Worm (Caenorhabditis elegans) whole organism, mixed stage, embryonic: ENCODE measurements around the gene srh-32.

Experiments used
- M03D4.4 ChIP-seq: sonication (generic microtip); optimal IDR thresholded peaks from 2 replicates; lab custom pipeline; 2017; ENCODE audit warnings: mild to moderate bottlenecking, missing genetic modification characterization, missing compliant biosample characterization
- bed-3 ChIP-seq: fragments of 200-800 bp; sonication (Bioruptor generic); optimal IDR thresholded peaks from 3 replicates; lab custom pipeline; 2018; ENCODE audit warnings: mild to moderate bottlenecking, missing genetic modification characterization, moderate library complexity, missing compliant biosample characterization
- blmp-1 ChIP-seq: fragments of 150-350 bp; optimal IDR thresholded peaks from 2 replicates; lab custom pipeline; 2014; ENCODE audit warnings: missing biosample characterization, missing genetic modification characterization
- ceh-39 ChIP-seq: fragments of 150-350 bp; optimal IDR thresholded peaks from 2 replicates; lab custom pipeline; 2014; ENCODE audit warnings: missing biosample characterization, missing genetic modification characterization
- ceh-43 ChIP-seq: fragments of 200-800 bp; sonication (Bioruptor generic); optimal IDR thresholded peaks from 2 replicates; lab custom pipeline; 2018; ENCODE audit warnings: mild to moderate bottlenecking, missing genetic modification characterization, moderate library complexity, missing compliant biosample characterization
- ceh-83 ChIP-seq: fragments of 200-800 bp; sonication (Bioruptor generic); optimal IDR thresholded peaks from 2 replicates; lab custom pipeline; 2018; ENCODE audit warnings: mild to moderate bottlenecking, missing genetic modification characterization, missing compliant biosample characterization
- ces-1 ChIP-seq: fragments of 150-350 bp; optimal IDR thresholded peaks from 2 replicates; lab custom pipeline; 2014; ENCODE audit warnings: missing biosample characterization, missing genetic modification reagents, missing genetic modification characterization
- cnd-1 ChIP-seq: fragments of 200-800 bp; sonication (Bioruptor generic); optimal IDR thresholded peaks from 2 replicates; lab custom pipeline; 2018; ENCODE audit warnings: mild to moderate bottlenecking, missing genetic modification characterization, missing compliant biosample characterization
- drap-1 ChIP-seq: fragments of 200-800 bp; sonication (Bioruptor generic); optimal IDR thresholded peaks from 3 replicates; lab custom pipeline; 2018; ENCODE audit warnings: mild to moderate bottlenecking, missing genetic modification characterization, missing compliant biosample characterization
- elt-1 ChIP-seq: sonication (generic microtip); optimal IDR thresholded peaks from 2 replicates; lab custom pipeline; 2017; ENCODE audit warnings: missing genetic modification characterization, mild to moderate bottlenecking, missing compliant biosample characterization, antibody characterized with exemption, moderate library complexity, borderline replicate concordance; ENCODE audit not compliant: insufficient read depth
- elt-3 ChIP-seq: fragments of 150-350 bp; optimal IDR thresholded peaks from 2 replicates; lab custom pipeline; 2014; ENCODE audit warnings: missing biosample characterization, missing genetic modification characterization
- flh-1 ChIP-seq: fragments of 200-800 bp; sonication (Bioruptor generic); optimal IDR thresholded peaks from 2 replicates; lab custom pipeline; 2018; ENCODE audit warnings: mild to moderate bottlenecking, missing genetic modification characterization, moderate library complexity, missing compliant biosample characterization
- ham-2 ChIP-seq: fragments of 200-800 bp; sonication (Bioruptor generic); optimal IDR thresholded peaks from 2 replicates; lab custom pipeline; 2018; ENCODE audit warnings: mild to moderate bottlenecking, missing genetic modification characterization, missing compliant biosample characterization
- hlh-1 ChIP-seq: fragments of 150-350 bp; optimal IDR thresholded peaks from 2 replicates; lab custom pipeline; 2014; ENCODE audit warnings: missing biosample characterization, missing genetic modification reagents, missing genetic modification characterization
- lin-32 ChIP-seq: fragments of 200-800 bp; sonication (Bioruptor generic); optimal IDR thresholded peaks from 2 replicates; lab custom pipeline; 2018; ENCODE audit warnings: mild to moderate bottlenecking, missing genetic modification characterization, missing compliant biosample characterization
- lsy-2 ChIP-seq: fragments of 150-350 bp; optimal IDR thresholded peaks from 2 replicates; lab custom pipeline; 2014; ENCODE audit warnings: missing biosample characterization, missing genetic modification characterization
- mep-1 ChIP-seq: fragments of 150-350 bp; optimal IDR thresholded peaks from 2 replicates; lab custom pipeline; 2017; ENCODE audit warnings: missing biosample characterization, missing genetic modification reagents, missing genetic modification characterization, inconsistent platforms
- mls-2 ChIP-seq: sonication (generic microtip); optimal IDR thresholded peaks from 2 replicates; lab custom pipeline; 2016; ENCODE audit warnings: mild to moderate bottlenecking, missing genetic modification characterization, moderate library complexity, missing compliant biosample characterization
- nhr-12 ChIP-seq: fragments of 150-350 bp; optimal IDR thresholded peaks from 2 replicates; lab custom pipeline; 2014; ENCODE audit warnings: missing biosample characterization, missing genetic modification characterization
- nhr-2 ChIP-seq: fragments of 150-350 bp; optimal IDR thresholded peaks from 2 replicates; lab custom pipeline; 2014; ENCODE audit warnings: missing biosample characterization, missing genetic modification characterization
- nhr-237 ChIP-seq: fragments of 150-350 bp; optimal IDR thresholded peaks from 2 replicates; lab custom pipeline; 2014; ENCODE audit warnings: missing biosample characterization, missing genetic modification characterization
- nhr-28 ChIP-seq: fragments of 150-350 bp; optimal IDR thresholded peaks from 2 replicates; lab custom pipeline; 2014; ENCODE audit warnings: missing biosample characterization, missing genetic modification characterization
- pha-4 ChIP-seq: fragments of 150-350 bp; optimal IDR thresholded peaks from 2 replicates; lab custom pipeline; 2018; ENCODE audit warnings: missing biosample characterization, missing genetic modification reagents, missing genetic modification characterization
- sem-2 ChIP-seq: fragments of 200-800 bp; sonication (Bioruptor generic); optimal IDR thresholded peaks from 2 replicates; lab custom pipeline; 2018; ENCODE audit warnings: mild to moderate bottlenecking, missing genetic modification characterization, missing compliant biosample characterization
- sptf-1 ChIP-seq: sonication (generic microtip); optimal IDR thresholded peaks from 2 replicates; lab custom pipeline; 2017; ENCODE audit warnings: mild to moderate bottlenecking, missing genetic modification characterization, moderate library complexity, missing compliant biosample characterization
- tbx-8 ChIP-seq: fragments of 200-800 bp; sonication (Bioruptor generic); optimal IDR thresholded peaks from 2 replicates; lab custom pipeline; 2018; ENCODE audit warnings: mild to moderate bottlenecking, missing genetic modification characterization, moderate library complexity, missing compliant biosample characterization
- unc-39 ChIP-seq: fragments of 150-350 bp; optimal IDR thresholded peaks from 2 replicates; lab custom pipeline; 2014; ENCODE audit warnings: missing biosample characterization, missing genetic modification characterization
- unc-62 ChIP-seq: fragments of 150-350 bp; optimal IDR thresholded peaks from 2 replicates; lab custom pipeline; 2014; ENCODE audit warnings: missing biosample characterization, missing genetic modification reagents, missing genetic modification characterization
- zip-8 ChIP-seq: fragments of 150-350 bp; optimal IDR thresholded peaks from 2 replicates; lab custom pipeline; 2014; ENCODE audit warnings: missing biosample characterization, missing genetic modification characterization
- ztf-11 ChIP-seq: fragments of 150-350 bp; optimal IDR thresholded peaks from 2 replicates; lab custom pipeline; 2014; ENCODE audit warnings: missing biosample characterization, missing genetic modification characterization

The srh-32 gene

DNA sequence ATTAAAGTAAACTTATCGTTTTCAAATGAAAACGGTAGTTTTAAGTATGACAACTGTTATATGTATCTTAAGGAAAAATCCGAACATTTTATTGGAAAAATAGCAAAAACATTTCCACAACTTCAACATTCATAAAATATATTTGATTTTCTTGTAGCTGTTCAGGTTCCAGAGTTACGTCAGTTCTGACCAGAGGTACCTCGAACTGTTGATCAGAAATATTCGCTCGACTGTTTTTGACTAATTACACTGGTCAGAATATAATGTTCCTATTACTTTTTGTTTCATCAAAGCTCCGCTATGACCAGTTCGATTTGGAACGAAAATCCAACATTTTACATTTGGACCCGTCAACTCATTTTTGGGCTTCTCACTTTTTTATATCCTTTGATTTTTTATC, 6.0 kb downstream of the srh-32 start, which contains the start of gene srh-31:
Gene srh-31 (plus strand): TSS at position 301 of the 400 bp plus-strand sequence.
- no peak for TF ChIP-seq flh-1 (GFP tag; lab: Kevin White, UChicago)
- TF ChIP-seq elt-3 (tag; lab: Kevin White, UChicago): no peak
- no peak for TF ChIP-seq mep-1 (tag; lab: Kevin White, UChicago)
- no peak for TF ChIP-seq cnd-1
- no peak for TF ChIP-seq ceh-39
- no peak for TF ChIP-seq nhr-237
- TF ChIP-seq nhr-28 (tag; lab: Kevin White, UChicago): no peak
- TF ChIP-seq bed-3 (GFP tag; lab: Kevin White, UChicago): no peak

DNA sequence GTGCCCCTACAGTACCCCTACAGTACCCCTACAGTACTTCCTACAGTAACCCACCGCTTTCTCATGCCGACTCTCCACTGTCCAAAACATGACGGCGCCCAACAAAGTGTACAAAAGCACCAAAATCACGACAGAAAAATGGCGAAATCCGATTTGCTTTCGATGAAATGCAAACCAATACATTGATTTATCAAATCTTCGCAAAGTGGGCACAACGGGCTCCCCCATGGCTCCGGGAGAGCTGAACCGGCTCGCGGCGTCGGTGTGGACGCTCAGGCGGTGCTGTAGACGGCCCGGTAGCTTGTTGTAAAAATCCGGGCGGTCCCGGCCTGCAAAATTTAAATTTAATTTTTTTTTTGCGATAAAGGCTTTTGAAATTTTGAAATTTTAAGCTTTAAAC, 11.3 kb downstream of the srh-32 start:
- TF ChIP-seq zip-8 (tag; lab: Kevin White, UChicago) (no peak), ces-1 (GFP tag; lab: Kevin White, UChicago) (no peak), elt-1 (tag; lab: Kevin White, UChicago) (no peak)

DNA sequence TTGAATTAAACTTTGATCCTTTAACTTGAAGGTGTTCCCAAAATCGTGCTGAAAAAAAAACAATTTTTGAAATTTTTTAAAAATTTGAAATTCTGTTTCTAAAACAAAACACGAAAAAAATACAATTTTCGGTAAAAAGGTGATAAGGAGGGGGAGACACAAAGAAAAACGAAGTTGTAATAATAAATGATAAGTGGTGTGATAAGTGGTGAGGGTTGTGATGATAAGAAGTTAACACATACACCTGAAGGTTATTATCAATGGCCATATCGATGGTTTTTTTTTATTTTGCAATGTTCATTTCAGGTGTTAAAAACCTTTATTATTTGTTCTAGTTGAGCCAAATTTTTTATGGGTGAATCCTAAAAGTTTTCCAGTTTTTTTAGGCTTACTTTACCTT, 13.3 kb downstream of the srh-32 start, which contains the start of gene twk-33:
Gene twk-33 (minus strand): TSS at position 48 of the 400 bp plus-strand sequence.
- TF ChIP-seq ces-1 (GFP tag; lab: Kevin White, UChicago) (no peak), M03D4.4 (no peak), sem-2 (GFP tag; lab: Kevin White, UChicago) (no peak), elt-3 (tag; lab: Kevin White, UChicago) (no peak), mls-2 (no peak), tbx-8 (no peak), ham-2 (GFP tag; lab: Kevin White, UChicago) (no peak), nhr-28 (tag; lab: Kevin White, UChicago) (no peak), sptf-1 (tag; lab: Kevin White, UChicago) (no peak), cnd-1 (no peak), unc-62 (no peak), elt-1 (tag; lab: Kevin White, UChicago) (no peak), ceh-39 (no peak), nhr-2 (tag; lab: Kevin White, UChicago) (no peak), nhr-237 (no peak), ztf-11 (tag; lab: Kevin White, UChicago) (no peak), lsy-2 (tag; lab: Kevin White, UChicago) (no peak), lin-32 (GFP tag; lab: Kevin White, UChicago) (no peak), mep-1 (tag; lab: Kevin White, UChicago) (no peak), bed-3 (GFP tag; lab: Kevin White, UChicago) (no peak)

ce11 chrV:17718647-17719046, 17.6 kb downstream of the srh-32 start, which contains the start of gene str-77:
str-77 (plus strand) TSS chrV:17718947.
- TF ChIP-seq nhr-12 (tag; lab: Kevin White, UChicago) (no peak), zip-8 (tag; lab: Kevin White, UChicago) (no peak), sem-2 (GFP tag; lab: Kevin White, UChicago) (no peak), sptf-1 (tag; lab: Kevin White, UChicago) (no peak), ceh-39 (no peak), ham-2 (GFP tag; lab: Kevin White, UChicago) (no peak), pha-4 (tag; lab: Kevin White, UChicago) (no peak), blmp-1 (tag; lab: Kevin White, UChicago) (no peak), hlh-1 (tag; lab: Kevin White, UChicago) (no peak), drap-1 (GFP tag; lab: Kevin White, UChicago) (no peak), M03D4.4 (no peak), flh-1 (GFP tag; lab: Kevin White, UChicago) (no peak), unc-62 (no peak), ces-1 (GFP tag; lab: Kevin White, UChicago) (no peak)

DNA sequence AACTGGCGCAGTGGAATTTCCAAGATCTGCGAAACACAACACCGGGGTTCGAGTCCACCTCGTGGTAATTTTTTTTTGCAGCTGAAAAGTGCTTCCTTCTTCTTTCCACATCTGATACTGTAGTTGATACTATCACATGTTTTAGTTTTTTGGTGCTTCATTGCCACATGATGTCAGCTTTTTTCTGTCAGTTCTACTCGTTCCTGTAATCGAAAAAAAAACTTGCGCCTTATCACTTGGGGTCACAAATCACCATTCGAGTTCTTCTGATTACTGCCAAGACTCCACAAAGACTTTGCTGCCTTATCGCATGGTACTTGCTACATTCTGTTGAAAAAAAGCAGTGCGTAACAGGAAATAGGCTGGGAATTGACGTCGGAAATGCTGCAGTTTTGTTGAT, 20.7 kb downstream of the srh-32 start:
- TF ChIP-seq ceh-83 (GFP tag; lab: Kevin White, UChicago) (no peak), nhr-28 (tag; lab: Kevin White, UChicago) (no peak), hlh-1 (tag; lab: Kevin White, UChicago) (no peak), flh-1 (GFP tag; lab: Kevin White, UChicago) (no peak), tbx-8 (no peak), ceh-39 (no peak), ceh-43 (GFP tag; lab: Kevin White, UChicago) (no peak), unc-39 (tag; lab: Kevin White, UChicago) (no peak), ham-2 (GFP tag; lab: Kevin White, UChicago) (no peak), lsy-2 (tag; lab: Kevin White, UChicago) (no peak), mep-1 (tag; lab: Kevin White, UChicago) (no peak), M03D4.4 (no peak), elt-1 (tag; lab: Kevin White, UChicago) (no peak), nhr-12 (tag; lab: Kevin White, UChicago) (no peak)
